Fruit fly (Drosophila melanogaster) whole organism, pupa: ENCODE measurements around the gene CG7231.

Experiments
- CG12605 ChIP-seq: fragments of 200-800 bp; sonication (Bioruptor generic); IDR thresholded peaks from 2 replicates; pipeline ENCODE4 v1.3.6; 2022; ENCODE audit warnings: missing biosample characterization, missing genetic modification characterization
- CG14655 ChIP-seq: fragments of 200-800 bp; sonication (Bioruptor generic); optimal IDR thresholded peaks from 3 replicates; lab custom pipeline; 2017; ENCODE audit warnings: mild to moderate bottlenecking, missing biosample characterization, missing genetic modification reagents, missing genetic modification characterization
- CG4496 ChIP-seq: fragments of 200-800 bp; sonication (Bioruptor generic); IDR thresholded peaks from 3 replicates; pipeline ENCODE4 v1.3.6; 2022; ENCODE audit warnings: missing biosample characterization, missing genetic modification characterization
- Snoo ChIP-seq: fragments of 200-800 bp; sonication (Bioruptor generic); optimal IDR thresholded peaks from 3 replicates; lab custom pipeline; 2017; ENCODE audit warnings: missing biosample characterization, mild to moderate bottlenecking, missing genetic modification characterization, inconsistent platforms

dm6 chr2L:7966866-7967549, 16.7 kb upstream of the CG7231 start:
- TF ChIP-seq Snoo (tag; lab: Kevin White, UChicago) = no peak
- no peak for TF ChIP-seq CG12605 (GFP tag; lab: Robert Waterston, UW)
- TF ChIP-seq CG14655 (GFP tag; lab: Kevin White, UChicago) = peak; percentile 25
- no peak for TF ChIP-seq CG4496 (GFP tag; lab: Robert Waterston, UW)
